Worm (Caenorhabditis elegans) whole organism, mixed stage, embryonic: ENCODE results near the gene fbxa-127.

Experiments
- bed-3 ChIP-seq: fragments of 200-800 bp; sonication (Bioruptor generic); optimal IDR thresholded peaks from 3 replicates; lab custom pipeline; 2018; ENCODE audit warnings: mild to moderate bottlenecking, missing genetic modification characterization, moderate library complexity, missing compliant biosample characterization
- blmp-1 ChIP-seq: fragments of 150-350 bp; optimal IDR thresholded peaks from 2 replicates; lab custom pipeline; 2014; ENCODE audit warnings: missing biosample characterization, missing genetic modification characterization
- ceh-39 ChIP-seq: fragments of 150-350 bp; optimal IDR thresholded peaks from 2 replicates; lab custom pipeline; 2014; ENCODE audit warnings: missing biosample characterization, missing genetic modification characterization
- ceh-43 ChIP-seq: fragments of 200-800 bp; sonication (Bioruptor generic); optimal IDR thresholded peaks from 2 replicates; lab custom pipeline; 2018; ENCODE audit warnings: mild to moderate bottlenecking, missing genetic modification characterization, moderate library complexity, missing compliant biosample characterization
- ceh-83 ChIP-seq: fragments of 200-800 bp; sonication (Bioruptor generic); optimal IDR thresholded peaks from 2 replicates; lab custom pipeline; 2018; ENCODE audit warnings: mild to moderate bottlenecking, missing genetic modification characterization, missing compliant biosample characterization
- ces-1 ChIP-seq: fragments of 150-350 bp; optimal IDR thresholded peaks from 2 replicates; lab custom pipeline; 2014; ENCODE audit warnings: missing biosample characterization, missing genetic modification reagents, missing genetic modification characterization
- cnd-1 ChIP-seq: fragments of 200-800 bp; sonication (Bioruptor generic); optimal IDR thresholded peaks from 2 replicates; lab custom pipeline; 2018; ENCODE audit warnings: mild to moderate bottlenecking, missing genetic modification characterization, missing compliant biosample characterization
- drap-1 ChIP-seq: fragments of 200-800 bp; sonication (Bioruptor generic); optimal IDR thresholded peaks from 3 replicates; lab custom pipeline; 2018; ENCODE audit warnings: mild to moderate bottlenecking, missing genetic modification characterization, missing compliant biosample characterization
- elt-1 ChIP-seq: sonication (generic microtip); optimal IDR thresholded peaks from 2 replicates; lab custom pipeline; 2017; ENCODE audit warnings: missing genetic modification characterization, mild to moderate bottlenecking, missing compliant biosample characterization, antibody characterized with exemption, moderate library complexity, borderline replicate concordance; ENCODE audit not compliant: insufficient read depth
- elt-3 ChIP-seq: fragments of 150-350 bp; optimal IDR thresholded peaks from 2 replicates; lab custom pipeline; 2014; ENCODE audit warnings: missing biosample characterization, missing genetic modification characterization
- flh-1 ChIP-seq: fragments of 200-800 bp; sonication (Bioruptor generic); optimal IDR thresholded peaks from 2 replicates; lab custom pipeline; 2018; ENCODE audit warnings: mild to moderate bottlenecking, missing genetic modification characterization, moderate library complexity, missing compliant biosample characterization
- hlh-1 ChIP-seq: fragments of 150-350 bp; optimal IDR thresholded peaks from 2 replicates; lab custom pipeline; 2014; ENCODE audit warnings: missing biosample characterization, missing genetic modification reagents, missing genetic modification characterization
- lin-13 ChIP-seq: fragments of 150-350 bp; optimal IDR thresholded peaks from 2 replicates; lab custom pipeline; 2014; ENCODE audit warnings: missing biosample characterization, missing genetic modification characterization
- lin-32 ChIP-seq: fragments of 200-800 bp; sonication (Bioruptor generic); optimal IDR thresholded peaks from 2 replicates; lab custom pipeline; 2018; ENCODE audit warnings: mild to moderate bottlenecking, missing genetic modification characterization, missing compliant biosample characterization
- mep-1 ChIP-seq: fragments of 150-350 bp; optimal IDR thresholded peaks from 2 replicates; lab custom pipeline; 2017; ENCODE audit warnings: missing biosample characterization, missing genetic modification reagents, missing genetic modification characterization, inconsistent platforms
- nhr-2 ChIP-seq: fragments of 150-350 bp; optimal IDR thresholded peaks from 2 replicates; lab custom pipeline; 2014; ENCODE audit warnings: missing biosample characterization, missing genetic modification characterization
- nhr-28 ChIP-seq: fragments of 150-350 bp; optimal IDR thresholded peaks from 2 replicates; lab custom pipeline; 2014; ENCODE audit warnings: missing biosample characterization, missing genetic modification characterization
- nhr-76 ChIP-seq: sonication (generic microtip); optimal IDR thresholded peaks from 2 replicates; lab custom pipeline; 2017; ENCODE audit warnings: missing biosample characterization, missing genetic modification characterization
- snpc-4 ChIP-seq: fragments of 150-350 bp; optimal IDR thresholded peaks from 2 replicates; lab custom pipeline; 2014; ENCODE audit warnings: missing biosample characterization, missing genetic modification characterization
- tbx-8 ChIP-seq: fragments of 200-800 bp; sonication (Bioruptor generic); optimal IDR thresholded peaks from 2 replicates; lab custom pipeline; 2018; ENCODE audit warnings: mild to moderate bottlenecking, missing genetic modification characterization, moderate library complexity, missing compliant biosample characterization
- unc-120 ChIP-seq: sonication (generic microtip); optimal IDR thresholded peaks from 2 replicates; lab custom pipeline; 2017; ENCODE audit warnings: missing genetic modification characterization, missing compliant biosample characterization; ENCODE audit not compliant: poor library complexity, severe bottlenecking
- unc-62 ChIP-seq: fragments of 150-350 bp; optimal IDR thresholded peaks from 2 replicates; lab custom pipeline; 2014; ENCODE audit warnings: missing biosample characterization, missing genetic modification reagents, missing genetic modification characterization
- zip-8 ChIP-seq: fragments of 150-350 bp; optimal IDR thresholded peaks from 2 replicates; lab custom pipeline; 2014; ENCODE audit warnings: missing biosample characterization, missing genetic modification characterization
- ztf-11 ChIP-seq: fragments of 150-350 bp; optimal IDR thresholded peaks from 2 replicates; lab custom pipeline; 2014; ENCODE audit warnings: missing biosample characterization, missing genetic modification characterization

The fbxa-127 gene

ce11 chrV:16752089-16753030 is 23.8 kb downstream of the fbxa-127 start:
- no peak for TF ChIP-seq lin-32 (GFP tag; lab: Kevin White, UChicago)
- peak; percentile 59 for TF ChIP-seq ces-1 (GFP tag; lab: Kevin White, UChicago)
- no peak for TF ChIP-seq hlh-1 (tag; lab: Kevin White, UChicago)
- peak; percentile 2 for TF ChIP-seq unc-62
- peak; percentile 19 for TF ChIP-seq drap-1 (GFP tag; lab: Kevin White, UChicago)
- TF ChIP-seq unc-120 = no peak
- TF ChIP-seq blmp-1 = no peak

DNA sequence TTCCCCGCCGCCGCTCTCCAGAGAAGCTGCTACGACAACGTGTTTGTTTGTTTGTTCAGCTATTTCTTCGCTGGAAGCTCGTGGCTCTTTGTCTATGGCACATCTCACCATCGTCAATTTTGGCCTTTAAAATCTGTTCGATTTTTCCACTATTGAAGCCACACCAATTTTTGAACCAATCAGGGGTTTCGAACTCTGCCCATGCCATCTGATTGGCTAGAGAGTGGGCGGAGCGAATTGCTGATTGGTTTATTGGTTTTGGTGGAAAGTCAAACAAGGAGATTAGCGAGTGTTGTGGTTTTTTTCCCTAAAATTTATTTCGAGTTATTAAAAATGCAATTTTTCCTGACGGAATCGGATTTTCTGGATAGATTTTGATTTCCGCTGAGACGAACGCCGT is 27.6 kb downstream of the fbxa-127 start:
- no peak for TF ChIP-seq ceh-43 (GFP tag; lab: Kevin White, UChicago)

ce11 chrV:16759937-16760336 is 31.4 kb downstream of the fbxa-127 start:
- TF ChIP-seq snpc-4 (tag; lab: Kevin White, UChicago) (no peak), tbx-8 (GFP tag; lab: Kevin White, UChicago) (no peak), nhr-28 (tag; lab: Kevin White, UChicago) (no peak), mep-1 (tag; lab: Kevin White, UChicago) (no peak), nhr-2 (tag; lab: Kevin White, UChicago) (no peak), ceh-39 (no peak), flh-1 (GFP tag; lab: Kevin White, UChicago) (no peak), unc-62 (no peak), elt-3 (tag; lab: Kevin White, UChicago) (no peak), blmp-1 (no peak), drap-1 (GFP tag; lab: Kevin White, UChicago) (no peak), ztf-11 (tag; lab: Kevin White, UChicago) (no peak)

DNA sequence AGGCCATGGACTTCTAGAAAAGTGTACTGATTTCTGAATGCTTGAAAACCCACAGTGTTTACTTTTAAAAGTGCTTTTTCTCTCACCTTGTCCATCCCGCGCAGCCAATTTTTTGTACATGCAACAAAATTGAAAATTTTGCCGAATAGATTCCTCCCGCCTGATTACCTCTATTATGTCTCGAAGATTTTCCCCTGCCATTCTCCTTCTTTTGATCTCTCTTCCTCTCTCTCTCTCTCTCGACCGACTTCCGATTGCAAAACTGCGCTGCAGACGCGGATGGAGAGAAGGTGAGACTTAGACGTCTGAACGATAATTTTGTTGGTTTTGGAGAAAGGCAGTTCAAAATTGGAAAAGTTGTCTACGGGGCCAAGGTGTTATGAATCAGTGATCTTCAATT is 45.9 kb downstream of the fbxa-127 start:
- TF ChIP-seq ztf-11 (tag; lab: Kevin White, UChicago) = no peak
- peak; percentile 39 for TF ChIP-seq drap-1 (GFP tag; lab: Kevin White, UChicago)

- TF ChIP-seq unc-62 (no peak), elt-3 (tag; lab: Kevin White, UChicago) (peak; percentile 70), elt-1 (tag; lab: Kevin White, UChicago) (peak; percentile 24), drap-1 (GFP tag; lab: Kevin White, UChicago) (no peak)
Observed at ce11 chrV:16778540-16779280, 50.2 kb downstream of the fbxa-127 start.

DNA sequence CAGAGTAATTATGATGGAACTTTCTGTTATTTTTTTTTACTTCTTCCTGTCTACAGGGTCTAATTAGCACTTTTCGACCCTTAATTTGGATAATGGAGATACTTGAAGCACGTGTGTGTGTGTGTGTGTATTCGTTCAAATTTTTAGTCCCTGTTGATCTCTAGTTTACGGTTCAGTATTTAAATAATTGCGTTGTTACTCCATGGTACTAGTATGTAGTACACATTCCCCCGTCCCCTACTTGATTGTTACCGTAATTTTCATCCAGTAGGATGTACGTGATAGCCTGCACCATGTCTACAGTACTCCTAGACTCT is 50.7 kb downstream of the fbxa-127 start:
- TF ChIP-seq lin-13 (tag; lab: Kevin White, UChicago) (no peak), bed-3 (GFP tag; lab: Kevin White, UChicago) (no peak), cnd-1 (tag; lab: Kevin White, UChicago) (no peak), ceh-83 (no peak), zip-8 (tag; lab: Kevin White, UChicago) (no peak), mep-1 (tag; lab: Kevin White, UChicago) (no peak), nhr-76 (no peak), ces-1 (GFP tag; lab: Kevin White, UChicago) (no peak)
